Worm (Caenorhabditis elegans) whole organism, L2 larva: Measurements from ENCODE around the gene Y37H2A.12.

Source experiments
- lsy-2 ChIP-seq, 2 experiments: fragments of 150-350 bp in 1 of 2; sonication (generic microtip) in 1 of 2; optimal IDR thresholded peaks; 2 replicates each; lab custom pipeline; 2014 to 2017; ENCODE audit warnings: missing biosample characterization in 2 of 2, missing genetic modification characterization in 2 of 2
- nhr-129 ChIP-seq: fragments of 150-350 bp; optimal IDR thresholded peaks from 2 replicates; lab custom pipeline; 2014; ENCODE audit warnings: missing biosample characterization, missing genetic modification characterization
- nhr-25 ChIP-seq: fragments of 150-350 bp; sonication (generic microtip); optimal IDR thresholded peaks from 3 replicates; lab custom pipeline; 2014; ENCODE audit warnings: missing biosample characterization, missing genetic modification characterization
- snpc-4 ChIP-seq: fragments of 150-350 bp; optimal IDR thresholded peaks from 2 replicates; lab custom pipeline; 2014; ENCODE audit warnings: missing biosample characterization, missing genetic modification characterization
- unc-62 ChIP-seq: fragments of 150-350 bp; optimal IDR thresholded peaks from 2 replicates; lab custom pipeline; 2014; ENCODE audit warnings: missing biosample characterization, missing genetic modification reagents, missing genetic modification characterization

DNA sequence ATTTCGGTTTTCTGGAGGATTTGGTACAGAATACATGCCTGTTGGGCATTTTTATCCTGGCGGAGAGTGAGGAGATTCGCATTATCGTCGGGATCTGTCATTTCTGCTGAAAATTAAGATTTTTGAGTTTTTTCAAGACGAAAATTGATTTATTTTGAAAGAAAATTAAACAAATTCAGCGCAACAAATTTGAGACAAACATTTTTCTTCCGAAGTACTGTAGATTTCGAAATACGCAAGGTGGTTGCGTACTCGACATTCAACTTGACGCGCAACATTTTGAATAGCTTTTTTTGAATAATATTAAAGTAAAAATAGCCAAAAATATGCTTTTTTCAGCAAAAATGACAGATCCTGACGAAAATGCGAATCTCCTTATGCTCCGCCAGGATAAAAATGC is 3.4 kb upstream of the Y37H2A.12 start, which contains the start of gene Y37H2A.7:
- no peak for TF ChIP-seq unc-62 (GFP tag; lab: Kevin White, UChicago)
- no peak for TF ChIP-seq lsy-2 (tag; optimal IDR thresholded peaks at IDR 0.05; lab: Kevin White, UChicago)
- TF ChIP-seq snpc-4 (tag; lab: Kevin White, UChicago), result no peak
- no peak for TF ChIP-seq nhr-129
- no peak for TF ChIP-seq nhr-25 (tag; lab: Kevin White, UChicago)
